Worm (Caenorhabditis elegans) whole organism, L2 larva: ENCODE results near the gene srx-105.

ENCODE experiments used
- C34F6.9 ChIP-seq: fragments of 150-350 bp; optimal IDR thresholded peaks from 2 replicates; lab custom pipeline; 2014; ENCODE audit warnings: missing biosample characterization, missing genetic modification characterization
- F13H6.1 ChIP-seq: sonication (generic microtip); optimal IDR thresholded peaks from 2 replicates; lab custom pipeline; 2016; ENCODE audit warnings: missing genetic modification characterization, missing compliant biosample characterization
- R02D3.7 ChIP-seq: fragments of 150-350 bp; optimal IDR thresholded peaks from 2 replicates; lab custom pipeline; 2014; ENCODE audit warnings: missing biosample characterization, missing genetic modification characterization
- ZK546.5 ChIP-seq: sonication (generic microtip); optimal IDR thresholded peaks from 2 replicates; lab custom pipeline; 2017; ENCODE audit warnings: missing biosample characterization, missing genetic modification characterization
- alr-1 ChIP-seq: fragments of 150-350 bp; optimal IDR thresholded peaks from 2 replicates; lab custom pipeline; 2014; ENCODE audit warnings: missing biosample characterization, missing genetic modification characterization
- ama-1 ChIP-seq: fragments of 150-350 bp; optimal IDR thresholded peaks from 2 replicates; lab custom pipeline; 2018; ENCODE audit warnings: inconsistent platforms
- blmp-1 ChIP-seq: sonication (generic microtip); optimal IDR thresholded peaks from 2 replicates; lab custom pipeline; 2017; ENCODE audit warnings: missing genetic modification characterization, mild to moderate bottlenecking, missing compliant biosample characterization, antibody characterized with exemption, moderate library complexity; ENCODE audit not compliant: insufficient read depth
- dmd-4 ChIP-seq: sonication (generic microtip); optimal IDR thresholded peaks from 2 replicates; lab custom pipeline; 2017; ENCODE audit warnings: missing biosample characterization, missing genetic modification characterization
- egl-27 ChIP-seq: sonication (generic microtip); optimal IDR thresholded peaks from 3 replicates; lab custom pipeline; 2017; ENCODE audit warnings: missing biosample characterization, missing genetic modification reagents, missing genetic modification characterization
- elt-1 ChIP-seq: fragments of 150-350 bp; optimal IDR thresholded peaks from 2 replicates; lab custom pipeline; 2014; ENCODE audit warnings: missing biosample characterization, missing genetic modification characterization
- elt-3 ChIP-seq: sonication (generic microtip); optimal IDR thresholded peaks from 2 replicates; lab custom pipeline; 2017; ENCODE audit warnings: missing biosample characterization, missing genetic modification characterization
- lin-11 ChIP-seq: fragments of 150-350 bp; sonication (generic microtip); optimal IDR thresholded peaks from 2 replicates; lab custom pipeline; 2014; ENCODE audit warnings: missing biosample characterization, missing genetic modification characterization, inconsistent platforms, mixed read lengths
- lin-39 ChIP-seq: fragments of 150-350 bp; optimal IDR thresholded peaks from 2 replicates; lab custom pipeline; 2014; ENCODE audit warnings: missing biosample characterization, missing genetic modification reagents, missing genetic modification characterization
- lsy-2 ChIP-seq, 2 experiments: fragments of 150-350 bp in 1 of 2; sonication (generic microtip) in 1 of 2; optimal IDR thresholded peaks; 2 replicates each; lab custom pipeline; 2014 to 2017; ENCODE audit warnings: missing biosample characterization in 2 of 2, missing genetic modification characterization in 2 of 2
- mab-5 ChIP-seq: fragments of 150-350 bp; optimal IDR thresholded peaks from 2 replicates; lab custom pipeline; 2014; ENCODE audit warnings: missing biosample characterization, missing genetic modification characterization
- mbf-1 ChIP-seq: sonication (generic microtip); optimal IDR thresholded peaks from 2 replicates; lab custom pipeline; 2017; ENCODE audit warnings: missing biosample characterization, missing genetic modification characterization
- mdl-1 ChIP-seq, 2 experiments: fragments of 150-350 bp in 1 of 2; sonication (generic microtip) in 1 of 2; optimal IDR thresholded peaks; 2 replicates each; lab custom pipeline; 2017; ENCODE audit warnings: missing biosample characterization in 2 of 2, missing genetic modification characterization in 2 of 2
- nhr-10 ChIP-seq: sonication (generic microtip); optimal IDR thresholded peaks from 2 replicates; lab custom pipeline; 2017; ENCODE audit warnings: missing biosample characterization, missing genetic modification characterization
- nhr-11 ChIP-seq: fragments of 150-350 bp; optimal IDR thresholded peaks from 2 replicates; lab custom pipeline; 2014; ENCODE audit warnings: missing biosample characterization, missing genetic modification characterization
- nhr-12 ChIP-seq: fragments of 150-350 bp; optimal IDR thresholded peaks from 2 replicates; lab custom pipeline; 2014; ENCODE audit warnings: missing biosample characterization, missing genetic modification characterization
- nhr-129 ChIP-seq: fragments of 150-350 bp; optimal IDR thresholded peaks from 2 replicates; lab custom pipeline; 2014; ENCODE audit warnings: missing biosample characterization, missing genetic modification characterization
- nhr-21 ChIP-seq: fragments of 150-350 bp; optimal IDR thresholded peaks from 2 replicates; lab custom pipeline; 2014; ENCODE audit warnings: missing biosample characterization, missing genetic modification characterization
- nhr-23 ChIP-seq: fragments of 150-350 bp; optimal IDR thresholded peaks from 2 replicates; lab custom pipeline; 2014; ENCODE audit warnings: missing biosample characterization, missing genetic modification reagents, missing genetic modification characterization
- nhr-237 ChIP-seq: fragments of 150-350 bp; optimal IDR thresholded peaks from 2 replicates; lab custom pipeline; 2014; ENCODE audit warnings: missing biosample characterization, missing genetic modification characterization
- nhr-25 ChIP-seq: fragments of 150-350 bp; sonication (generic microtip); optimal IDR thresholded peaks from 3 replicates; lab custom pipeline; 2014; ENCODE audit warnings: missing biosample characterization, missing genetic modification characterization
- nhr-6 ChIP-seq: fragments of 150-350 bp; optimal IDR thresholded peaks from 2 replicates; lab custom pipeline; 2014; ENCODE audit warnings: missing biosample characterization, missing genetic modification characterization
- peb-1 ChIP-seq: fragments of 150-350 bp; optimal IDR thresholded peaks from 2 replicates; lab custom pipeline; 2014; ENCODE audit warnings: missing biosample characterization, missing genetic modification characterization
- sem-4 ChIP-seq: fragments of 150-350 bp; optimal IDR thresholded peaks from 2 replicates; lab custom pipeline; 2014; ENCODE audit warnings: missing biosample characterization, missing genetic modification reagents, missing genetic modification characterization
- skn-1 ChIP-seq: sonication (generic microtip); optimal IDR thresholded peaks from 2 replicates; lab custom pipeline; 2017; ENCODE audit warnings: missing biosample characterization, missing genetic modification characterization
- sma-3 ChIP-seq: sonication (generic microtip); optimal IDR thresholded peaks from 2 replicates; lab custom pipeline; 2016; ENCODE audit warnings: missing genetic modification reagents, missing genetic modification characterization, missing compliant biosample characterization
- snpc-4 ChIP-seq: fragments of 150-350 bp; optimal IDR thresholded peaks from 2 replicates; lab custom pipeline; 2014; ENCODE audit warnings: missing biosample characterization, missing genetic modification characterization
- unc-39 ChIP-seq: fragments of 150-350 bp; optimal IDR thresholded peaks from 2 replicates; lab custom pipeline; 2014; ENCODE audit warnings: missing biosample characterization, missing genetic modification characterization
- unc-55 ChIP-seq: fragments of 150-350 bp; sonication (generic microtip); optimal IDR thresholded peaks from 3 replicates; lab custom pipeline; 2014; ENCODE audit warnings: missing biosample characterization, missing genetic modification reagents, missing genetic modification characterization
- unc-62 ChIP-seq: fragments of 150-350 bp; optimal IDR thresholded peaks from 2 replicates; lab custom pipeline; 2014; ENCODE audit warnings: missing biosample characterization, missing genetic modification reagents, missing genetic modification characterization
- zag-1 ChIP-seq: fragments of 150-350 bp; optimal IDR thresholded peaks from 2 replicates; lab custom pipeline; 2014; ENCODE audit warnings: missing biosample characterization, missing genetic modification characterization
- ztf-1 ChIP-seq: fragments of 200-800 bp; sonication (Bioruptor generic); conservative IDR thresholded peaks from 2 replicates; pipeline ENCODE4 v1.3.6; 2022; ENCODE audit warnings: missing genetic modification characterization, missing compliant biosample characterization
- ztf-11 ChIP-seq: sonication (generic microtip); optimal IDR thresholded peaks from 2 replicates; lab custom pipeline; 2017; ENCODE audit warnings: missing biosample characterization, missing genetic modification characterization

The srx-105 gene

DNA sequence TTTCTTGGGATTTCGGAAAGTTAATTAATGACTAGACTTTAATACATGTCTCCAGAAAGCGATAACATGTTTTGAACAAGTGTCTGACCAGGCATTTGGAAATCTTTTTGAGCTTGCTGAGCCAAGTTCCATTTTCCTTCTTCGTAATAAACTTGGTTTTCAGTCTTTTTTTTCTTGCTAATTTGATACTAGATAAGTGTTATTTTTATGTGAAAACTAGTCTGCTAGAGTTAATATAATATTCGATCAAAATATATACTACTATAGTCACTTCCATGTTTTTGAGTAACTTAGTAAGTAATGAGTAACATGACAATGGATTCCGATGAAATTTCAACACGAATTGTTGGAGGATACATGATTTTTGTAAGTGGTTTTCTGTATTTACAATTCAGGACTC is 8.1 kb upstream of the srx-105 start, which contains the start of gene srx-110:
Gene srx-110, plus strand, starts transcription at position 301 of the 400 bp plus-strand sequence.
- TF ChIP-seq nhr-21 (no peak), snpc-4 (tag; lab: Kevin White, UChicago) (no peak), F13H6.1 (no peak), alr-1 (tag; lab: Kevin White, UChicago) (no peak), zag-1 (tag; lab: Kevin White, UChicago) (no peak), nhr-129 (tag; lab: Kevin White, UChicago) (no peak), elt-1 (tag; lab: Kevin White, UChicago) (no peak), sem-4 (tag; lab: Kevin White, UChicago) (no peak), unc-55 (no peak), egl-27 (tag; lab: Kevin White, UChicago) (no peak), nhr-25 (no peak), nhr-23 (tag; lab: Kevin White, UChicago) (no peak), nhr-6 (tag; lab: Kevin White, UChicago) (no peak), mdl-1 (tag; optimal IDR thresholded peaks at IDR 0.05; lab: Kevin White, UChicago) (no peak), skn-1 (no peak), C34F6.9 (tag; lab: Kevin White, UChicago) (no peak), ama-1 (no peak), lin-39 (no peak)

- TF ChIP-seq elt-3 (no peak), skn-1 (no peak), dmd-4 (tag; lab: Kevin White, UChicago) (no peak), nhr-25 (no peak), ZK546.5 (tag; lab: Kevin White, UChicago) (no peak), sem-4 (tag; lab: Kevin White, UChicago) (no peak), unc-62 (GFP tag; lab: Kevin White, UChicago) (no peak), mdl-1 (tag; optimal IDR thresholded peaks at IDR 0.05; lab: Kevin White, UChicago) (no peak), nhr-12 (tag; lab: Kevin White, UChicago) (no peak), R02D3.7 (tag; lab: Kevin White, UChicago) (no peak), ztf-11 (tag; lab: Kevin White, UChicago) (no peak), snpc-4 (tag; lab: Kevin White, UChicago) (no peak), nhr-129 (tag; lab: Kevin White, UChicago) (no peak), peb-1 (tag; lab: Kevin White, UChicago) (no peak)
Measured at ce11 chrII:3705320-3705719, 4.1 kb upstream of the srx-105 start, which contains the start of gene srx-108. srx-108 (plus strand) TSS chrII:3705620.

DNA sequence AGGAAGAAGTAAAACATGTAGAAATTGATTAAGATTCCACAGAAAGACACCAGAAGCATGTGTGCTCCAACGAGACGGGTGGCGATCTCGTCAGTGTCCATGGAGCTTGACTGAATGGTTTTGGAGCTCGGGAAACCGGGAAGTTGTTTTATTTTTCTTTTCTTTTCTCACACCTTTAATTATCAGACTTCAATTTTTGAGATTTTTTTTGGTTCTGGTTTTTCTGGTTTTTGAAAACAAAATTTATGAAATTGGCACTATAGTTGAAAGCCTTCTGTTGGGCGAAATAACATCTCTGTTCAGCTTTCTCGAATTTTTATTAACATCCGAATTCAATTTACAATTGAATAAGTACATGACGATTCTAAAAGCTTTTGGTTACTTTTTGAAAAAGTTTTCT is 1.6 kb downstream of the srx-105 start, which contains the start of gene srx-104:
Gene srx-104, minus strand, starts transcription at position 101 of the 400 bp plus-strand sequence.
- no peak for TF ChIP-seq nhr-129 (tag; lab: Kevin White, UChicago)
- TF ChIP-seq lsy-2 (tag; optimal IDR thresholded peaks at IDR 0.05; lab: Kevin White, UChicago) = no peak
- TF ChIP-seq ama-1 = no peak
- TF ChIP-seq ztf-1 (GFP tag; lab: Robert Waterston, UW) = no peak
- TF ChIP-seq peb-1 (tag; lab: Kevin White, UChicago) = no peak
- no peak for TF ChIP-seq dmd-4 (tag; lab: Kevin White, UChicago)
- no peak for TF ChIP-seq skn-1
- TF ChIP-seq unc-55 = no peak
- no peak for TF ChIP-seq nhr-10
- no peak for TF ChIP-seq nhr-11 (tag; lab: Kevin White, UChicago)
- no peak for TF ChIP-seq C34F6.9 (tag; lab: Kevin White, UChicago)
- TF ChIP-seq mab-5 = no peak
- TF ChIP-seq nhr-12 (tag; lab: Kevin White, UChicago) = no peak

DNA sequence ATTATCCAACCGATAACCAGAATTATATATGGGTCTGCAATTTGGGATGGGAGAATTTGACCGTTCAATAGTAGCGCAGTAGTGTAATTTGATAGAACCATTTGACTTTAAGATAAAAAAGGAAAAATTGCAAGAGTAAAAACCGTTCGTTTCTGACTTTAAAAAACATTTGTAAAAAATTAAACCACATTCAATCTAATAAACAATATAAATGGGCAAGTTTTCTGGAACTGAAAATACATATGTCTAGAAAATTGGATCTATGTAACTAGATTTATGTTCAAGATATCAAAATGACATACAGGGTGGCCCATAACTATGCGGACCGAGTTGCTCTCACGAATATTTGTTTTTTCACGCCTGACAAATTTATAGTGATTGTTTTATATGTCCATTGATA is 6.5 kb downstream of the srx-105 start, which contains the start of gene srx-102:
Gene srx-102, minus strand, starts transcription at position 101 of the 400 bp plus-strand sequence.
- TF ChIP-seq F13H6.1 (no peak), peb-1 (tag; lab: Kevin White, UChicago) (no peak), mbf-1 (tag; lab: Kevin White, UChicago) (no peak), unc-62 (GFP tag; lab: Kevin White, UChicago) (no peak), unc-39 (tag; lab: Kevin White, UChicago) (no peak), unc-55 (no peak), lin-11 (no peak), lin-39 (no peak), nhr-237 (tag; lab: Kevin White, UChicago) (no peak), sma-3 (GFP tag; lab: Kevin White, UChicago) (no peak), blmp-1 (tag; lab: Kevin White, UChicago) (no peak), ztf-11 (tag; lab: Kevin White, UChicago) (no peak), nhr-11 (tag; lab: Kevin White, UChicago) (no peak), alr-1 (tag; lab: Kevin White, UChicago) (no peak)
- TF ChIP-seq, all 48 proteins: peak for 0
